Worm (Caenorhabditis elegans) whole organism, L4 larva: ENCODE results near the gene fbxb-13.

Source experiments
- aly-2 ChIP-seq: sonication (generic microtip); optimal IDR thresholded peaks from 2 replicates; lab custom pipeline; 2018; ENCODE audit warnings: missing biosample characterization, missing genetic modification characterization
- ama-1 ChIP-seq: fragments of 150-350 bp; optimal IDR thresholded peaks from 2 replicates; lab custom pipeline; 2014; ENCODE audit warnings: inconsistent platforms, mixed read lengths
- egl-27 ChIP-seq: sonication (generic microtip); optimal IDR thresholded peaks from 3 replicates; lab custom pipeline; 2017; ENCODE audit warnings: missing biosample characterization, missing genetic modification reagents, missing genetic modification characterization
- gei-8 ChIP-seq: fragments of 200-800 bp; sonication (Bioruptor generic); optimal IDR thresholded peaks from 2 replicates; lab custom pipeline; 2018; ENCODE audit warnings: mild to moderate bottlenecking, missing genetic modification characterization, missing compliant biosample characterization
- lin-13 ChIP-seq: fragments of 150-350 bp; optimal IDR thresholded peaks from 2 replicates; lab custom pipeline; 2014; ENCODE audit warnings: missing biosample characterization, missing genetic modification reagents, missing genetic modification characterization
- lir-3 ChIP-seq: sonication (generic microtip); optimal IDR thresholded peaks from 2 replicates; lab custom pipeline; 2016; ENCODE audit warnings: mild to moderate bottlenecking, missing genetic modification characterization, missing compliant biosample characterization
- mes-2 ChIP-seq: sonication (generic microtip); optimal IDR thresholded peaks from 2 replicates; lab custom pipeline; 2016; ENCODE audit warnings: missing genotype, mild to moderate bottlenecking, missing genetic modification characterization, missing compliant biosample characterization; ENCODE audit not compliant: poor library complexity, severe bottlenecking
- nhr-77 ChIP-seq: fragments of 150-350 bp; optimal IDR thresholded peaks from 2 replicates; lab custom pipeline; 2014; ENCODE audit warnings: missing biosample characterization, missing genetic modification characterization
- snpc-4 ChIP-seq: fragments of 150-350 bp; optimal IDR thresholded peaks from 2 replicates; lab custom pipeline; 2014; ENCODE audit warnings: missing biosample characterization, missing genetic modification characterization

ce11 chrII:1788087-1788486 lies at the start of gene fbxb-13, which contains the start of gene C08F1.6:
- TF ChIP-seq snpc-4 (tag; lab: Kevin White, UChicago) (no peak), lir-3 (no peak), egl-27 (tag; lab: Kevin White, UChicago) (no peak), gei-8 (no peak), aly-2 (no peak), lin-13 (GFP tag; lab: Kevin White, UChicago) (no peak), nhr-77 (tag; lab: Kevin White, UChicago) (no peak), ama-1 (lab: Kevin White, UChicago) (no peak), mes-2 (tag; lab: Kevin White, UChicago) (no peak)
